Fruit fly (Drosophila melanogaster) Kc167 (cell line): ENCODE measurements around the gene CG42393.

Experiments used
- Myc ChIP-seq: fragments of >200 bp; optimal IDR thresholded peaks from 2 replicates; lab custom pipeline; 2017; ENCODE audit warnings: missing external identifiers
- Sin3A ChIP-seq: fragments of >200 bp; optimal IDR thresholded peaks from 2 replicates; lab custom pipeline; 2018; ENCODE audit warnings: missing external identifiers
- h ChIP-seq: fragments of >200 bp; optimal IDR thresholded peaks from 3 replicates; lab custom pipeline; 2018; ENCODE audit warnings: missing external identifiers
- insv ChIP-seq: fragments of >200 bp; optimal IDR thresholded peaks from 3 replicates; lab custom pipeline; 2018; ENCODE audit warnings: missing external identifiers
- psq ChIP-seq: fragments of >200 bp; optimal IDR thresholded peaks from 2 replicates; lab custom pipeline; 2017; ENCODE audit warnings: missing external identifiers
- ttk ChIP-seq: sonication (Bioruptor generic); optimal IDR thresholded peaks from 2 replicates; lab custom pipeline; 2017; ENCODE audit warnings: missing external identifiers

Gene CG42393

DNA sequence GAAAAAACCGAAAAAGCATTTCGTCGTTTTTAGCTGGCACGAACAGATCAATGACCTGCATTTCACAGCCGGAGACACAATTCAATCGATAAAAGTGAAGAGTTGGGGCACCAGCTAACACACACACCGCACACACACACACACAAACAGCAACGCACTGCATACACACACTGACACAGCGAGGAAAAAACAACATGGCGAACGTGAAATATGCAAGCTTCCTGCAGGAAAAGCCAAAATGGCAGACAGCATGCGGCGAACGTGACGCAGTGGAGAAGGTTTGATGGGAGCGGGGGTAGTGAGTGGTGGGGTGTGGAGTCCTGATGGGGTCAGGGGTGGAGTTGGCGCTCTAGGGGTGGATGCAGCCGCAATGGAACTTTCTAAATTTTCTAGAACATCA is 41.5 kb downstream of the CG42393 start:
- TF ChIP-seq Myc (lab: Kevin White, UChicago): no peak

DNA sequence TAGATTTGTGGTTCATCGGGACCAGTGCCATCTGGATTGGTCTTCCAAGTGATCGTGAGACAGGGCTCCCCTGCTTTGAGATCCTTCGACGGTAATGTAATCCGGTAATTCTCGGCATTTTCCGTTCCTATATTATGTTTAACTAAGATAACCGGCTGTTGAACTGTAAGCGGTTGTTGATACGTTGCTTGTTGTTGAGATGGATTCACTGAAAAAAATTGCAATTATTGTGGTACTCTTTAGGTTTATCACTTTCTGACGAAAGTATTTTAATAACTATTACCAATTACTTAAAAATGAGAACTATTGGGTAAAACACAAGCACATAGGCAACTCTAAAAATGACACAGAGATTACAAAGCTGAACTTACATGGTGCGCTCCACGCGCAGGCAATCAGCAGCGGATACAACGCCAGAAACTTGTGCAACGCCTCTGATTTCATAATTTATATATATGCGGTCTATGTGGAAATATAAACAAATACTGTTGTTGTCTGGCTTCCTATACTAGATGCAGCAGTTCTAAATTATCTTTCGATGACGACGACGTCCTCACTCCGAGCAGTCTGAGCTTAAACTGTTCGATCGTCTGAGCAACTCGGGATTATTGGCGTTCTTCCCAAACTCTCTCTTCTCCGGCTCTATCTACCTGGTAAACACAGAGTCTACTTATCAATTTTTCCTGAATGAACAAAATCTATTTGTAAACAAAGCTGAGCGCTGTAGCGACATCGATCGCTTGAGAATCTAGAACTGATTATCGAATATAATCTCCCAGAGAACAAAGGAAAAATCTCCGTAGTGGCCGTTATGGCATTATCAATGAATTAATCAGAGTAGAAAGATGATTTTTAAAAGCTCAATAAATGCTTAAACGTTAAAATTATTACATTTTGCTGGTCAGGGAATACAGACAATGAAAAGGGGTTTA is 44.5 kb downstream of the CG42393 start, which contains the start of gene CG34253:
TSS of gene CG34253 (minus strand) at position 567 of the 932 bp plus-strand sequence.
- no peak for TF ChIP-seq insv (lab: Kevin White, UChicago)
- TF ChIP-seq Myc (lab: Kevin White, UChicago): no peak
- TF ChIP-seq psq (lab: Kevin White, UChicago): no peak
- no peak for TF ChIP-seq ttk (lab: Kevin White, UChicago)
- TF ChIP-seq h: no peak
- no peak for TF ChIP-seq Sin3A

DNA sequence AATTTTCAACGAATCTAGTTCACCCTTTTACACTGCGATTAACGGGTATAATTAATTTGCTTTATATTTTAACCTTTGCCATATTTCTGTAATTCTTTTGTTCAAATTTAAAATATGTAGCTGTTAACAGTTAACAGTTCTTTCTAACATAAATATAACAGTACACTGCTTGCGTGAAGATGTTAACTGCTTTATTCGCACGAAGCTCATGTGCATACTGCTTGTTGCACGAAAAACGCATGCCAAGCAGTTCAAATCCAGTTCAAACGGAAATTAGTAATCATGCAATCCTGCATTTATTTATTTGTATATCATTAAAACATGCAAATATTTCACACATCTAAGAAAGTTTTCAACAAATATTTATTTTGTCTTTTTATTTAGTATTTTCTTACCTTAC is 45.5 kb downstream of the CG42393 start:
- TF ChIP-seq insv (lab: Kevin White, UChicago) (no peak), Sin3A (no peak), psq (lab: Kevin White, UChicago) (no peak), ttk (lab: Kevin White, UChicago) (no peak), Myc (lab: Kevin White, UChicago) (no peak), h (no peak)
